Worm (Caenorhabditis elegans): ENCODE results near the gene arx-4.

ce11 chrIII:834443-834815 is 27.7 kb upstream of the arx-4 start:
- TF ChIP-seq skn-1 (tag; optimal IDR thresholded peaks at IDR 0.05) (no peak), nhr-11 (tag; optimal IDR thresholded peaks at IDR 0.05) (no peak), sox-4 (tag; optimal IDR thresholded peaks at IDR 0.05) (no peak)
